Fruit fly (Drosophila melanogaster) whole organism, embryonic: ENCODE measurements around the gene Pstk.

Experiments used
- C15 ChIP-seq: fragments of 200-800 bp; sonication (Bioruptor generic); IDR thresholded peaks from 3 replicates; pipeline ENCODE4 v1.3.6; 2022; ENCODE audit warnings: missing biosample characterization, missing genetic modification characterization
- CG10543 ChIP-seq: fragments of 200-800 bp; sonication (Bioruptor generic); optimal IDR thresholded peaks from 3 replicates; lab custom pipeline; 2017; ENCODE audit warnings: missing biosample characterization, mild to moderate bottlenecking, missing genetic modification characterization, moderate library complexity
- CG10654 ChIP-seq: fragments of 200-800 bp; sonication (Bioruptor generic); optimal IDR thresholded peaks from 2 replicates; lab custom pipeline; 2016; ENCODE audit warnings: missing biosample characterization, missing genetic modification characterization
- CG11504 ChIP-seq: fragments of 200-800 bp; sonication (Bioruptor generic); optimal IDR thresholded peaks from 3 replicates; lab custom pipeline; 2019; ENCODE audit warnings: missing biosample characterization, mild to moderate bottlenecking, missing genetic modification characterization, moderate library complexity
- CG12104 ChIP-seq: fragments of 200-800 bp; sonication (Bioruptor generic); optimal IDR thresholded peaks from 3 replicates; lab custom pipeline; 2016; ENCODE audit warnings: missing biosample characterization, missing genetic modification characterization
- CG12236 ChIP-seq: fragments of 200-800 bp; sonication (Bioruptor generic); optimal IDR thresholded peaks from 2 replicates; lab custom pipeline; 2016; ENCODE audit warnings: missing biosample characterization, missing genetic modification characterization
- CG12391 ChIP-seq: fragments of 200-800 bp; sonication (Bioruptor generic); optimal IDR thresholded peaks from 3 replicates; lab custom pipeline; 2018; ENCODE audit warnings: missing biosample characterization, mild to moderate bottlenecking, missing genetic modification characterization, moderate library complexity
- CG13123 ChIP-seq: fragments of 200-800 bp; sonication (Bioruptor generic); optimal IDR thresholded peaks from 2 replicates; lab custom pipeline; 2016; ENCODE audit warnings: missing biosample characterization, missing genetic modification characterization
- CG13287 ChIP-seq: fragments of 200-800 bp; sonication (Bioruptor generic); IDR thresholded peaks from 2 replicates; pipeline ENCODE4 v1.3.6; 2022; ENCODE audit warnings: missing biosample characterization, missing genetic modification characterization; ENCODE audit not compliant: partially characterized antibody
- CG13894 ChIP-seq: fragments of 200-800 bp; sonication (Bioruptor generic); optimal IDR thresholded peaks from 3 replicates; lab custom pipeline; 2018; ENCODE audit warnings: missing biosample characterization, mild to moderate bottlenecking, missing genetic modification characterization, moderate library complexity
- CG14667 ChIP-seq: fragments of 200-800 bp; sonication (Bioruptor generic); IDR thresholded peaks from 2 replicates; pipeline ENCODE4 v1.3.6; 2022; ENCODE audit warnings: missing biosample characterization, missing genetic modification characterization
- CG15696 ChIP-seq: fragments of 200-800 bp; sonication (Bioruptor generic); optimal IDR thresholded peaks from 2 replicates; lab custom pipeline; 2019; ENCODE audit warnings: missing biosample characterization, mild to moderate bottlenecking, missing genetic modification characterization, moderate library complexity
- CG17186 ChIP-seq: fragments of 200-800 bp; sonication (Bioruptor generic); optimal IDR thresholded peaks from 3 replicates; lab custom pipeline; 2017; ENCODE audit warnings: missing biosample characterization, missing genetic modification reagents, missing genetic modification characterization
- CG17612 ChIP-seq: fragments of 200-800 bp; sonication (Bioruptor generic); IDR thresholded peaks from 2 replicates; pipeline ENCODE4 v1.3.6; 2022; ENCODE audit warnings: missing biosample characterization, missing genetic modification characterization
- CG17829 ChIP-seq: fragments of 200-800 bp; optimal IDR thresholded peaks from 2 replicates; lab custom pipeline; 2019; ENCODE audit warnings: missing biosample characterization, mild to moderate bottlenecking, missing genetic modification characterization, moderate library complexity
- CG17912 ChIP-seq: fragments of 200-800 bp; sonication (Bioruptor generic); optimal IDR thresholded peaks from 2 replicates; lab custom pipeline; 2018; ENCODE audit warnings: missing biosample characterization, mild to moderate bottlenecking, missing genetic modification characterization
- CG1792 ChIP-seq: fragments of 200-800 bp; sonication (Bioruptor generic); optimal IDR thresholded peaks from 2 replicates; lab custom pipeline; 2016; ENCODE audit warnings: missing biosample characterization, missing genetic modification characterization
- CG2116 ChIP-seq: fragments of 200-800 bp; sonication (Bioruptor generic); optimal IDR thresholded peaks from 3 replicates; lab custom pipeline; 2018; ENCODE audit warnings: missing biosample characterization, mild to moderate bottlenecking, missing genetic modification characterization
- CG2199 ChIP-seq: fragments of 200-800 bp; sonication (Bioruptor generic); IDR thresholded peaks from 3 replicates; pipeline ENCODE4 v1.3.6; 2022; ENCODE audit warnings: missing biosample characterization, missing genetic modification characterization
- CG30020 ChIP-seq: fragments of 200-800 bp; optimal IDR thresholded peaks from 2 replicates; lab custom pipeline; 2019; ENCODE audit warnings: missing biosample characterization, mild to moderate bottlenecking, missing genetic modification characterization, moderate library complexity
- CG32532 ChIP-seq: fragments of 200-800 bp; sonication (Bioruptor generic); IDR thresholded peaks from 2 replicates; pipeline ENCODE4 v1.3.6; 2022; ENCODE audit warnings: missing biosample characterization, missing genetic modification characterization
- CG34422 ChIP-seq: fragments of 200-800 bp; sonication (Bioruptor generic); IDR thresholded peaks from 3 replicates; pipeline ENCODE4 v1.3.6; 2022; ENCODE audit warnings: missing biosample characterization, missing genetic modification characterization
- CG4404 ChIP-seq: fragments of 200-800 bp; sonication (Bioruptor generic); IDR thresholded peaks from 2 replicates; pipeline ENCODE4 v1.3.6; 2022; ENCODE audit warnings: missing biosample characterization, missing genetic modification characterization
- CG6654 ChIP-seq: fragments of 200-800 bp; sonication (Bioruptor generic); optimal IDR thresholded peaks from 2 replicates; lab custom pipeline; 2017; ENCODE audit warnings: missing biosample characterization, mild to moderate bottlenecking, missing genetic modification characterization
- CG6813 ChIP-seq: fragments of 200-800 bp; sonication (Bioruptor generic); optimal IDR thresholded peaks from 2 replicates; lab custom pipeline; 2017; ENCODE audit warnings: missing biosample characterization, missing genetic modification characterization, mild to moderate bottlenecking, moderate library complexity, missing genetic modification reagents
- CG8290 ChIP-seq, 3 experiments: fragments of 200-800 bp; sonication (Bioruptor generic); optimal IDR thresholded peaks; 2 replicates each; lab custom pipeline; 2016 to 2019; ENCODE audit warnings: missing biosample characterization in 3 of 3, missing genetic modification characterization in 3 of 3, mild to moderate bottlenecking in 2 of 3, moderate library complexity in 1 of 3
- D19B ChIP-seq: fragments of 200-800 bp; sonication (Bioruptor generic); optimal IDR thresholded peaks from 2 replicates; lab custom pipeline; 2017; ENCODE audit warnings: missing biosample characterization, mild to moderate bottlenecking, missing genetic modification characterization
- Deaf1 ChIP-seq: fragments of 200-800 bp; optimal IDR thresholded peaks from 3 replicates; lab custom pipeline; 2019; ENCODE audit warnings: missing biosample characterization, mild to moderate bottlenecking, missing genetic modification characterization, moderate library complexity
- Dp ChIP-seq: fragments of 200-800 bp; sonication (Bioruptor generic); optimal IDR thresholded peaks from 2 replicates; lab custom pipeline; 2018; ENCODE audit warnings: missing biosample characterization, mild to moderate bottlenecking, missing genetic modification characterization, moderate library complexity
- H2.0 ChIP-seq: fragments of 200-800 bp; sonication (Bioruptor generic); IDR thresholded peaks from 2 replicates; pipeline ENCODE4 v1.3.6; 2022; ENCODE audit warnings: missing biosample characterization, missing genetic modification characterization
- HmgZ ChIP-seq: fragments of 200-800 bp; sonication (Bioruptor generic); optimal IDR thresholded peaks from 2 replicates; lab custom pipeline; 2018; ENCODE audit warnings: missing biosample characterization, mild to moderate bottlenecking, missing genetic modification characterization
- Hr51 ChIP-seq, 2 experiments: fragments of 200-800 bp; sonication (Bioruptor generic); optimal IDR thresholded peaks; 2 replicates in 1 of 2; 3 replicates in 1 of 2; lab custom pipeline; 2016 to 2018; ENCODE audit warnings: missing biosample characterization in 2 of 2, missing genetic modification characterization in 2 of 2, mild to moderate bottlenecking in 1 of 2, moderate library complexity in 1 of 2
- Hr78 ChIP-seq, 2 experiments: fragments of 200-800 bp in 1 of 2; fragments of >200 bp in 1 of 2; sonication (Bioruptor generic) in 1 of 2; optimal IDR thresholded peaks; 2 replicates each; lab custom pipeline; 2017 to 2019; ENCODE audit warnings: missing biosample characterization in 2 of 2, missing genetic modification characterization in 2 of 2, mild to moderate bottlenecking in 1 of 2, moderate library complexity in 1 of 2
- Med ChIP-seq: fragments of 200-800 bp; sonication (Bioruptor generic); peaks from one replicate; lab custom pipeline; 2016; ENCODE audit warnings: missing biosample characterization, missing genetic modification characterization, mild to moderate bottlenecking, inconsistent platforms, moderate library complexity
- NC2β ChIP-seq: fragments of 200-800 bp; sonication (Bioruptor generic); optimal IDR thresholded peaks from 2 replicates; lab custom pipeline; 2016; ENCODE audit warnings: missing biosample characterization, missing genetic modification characterization
- YL-1 ChIP-seq: fragments of 200-800 bp; sonication (Bioruptor generic); optimal IDR thresholded peaks from 3 replicates; lab custom pipeline; 2017; ENCODE audit warnings: missing biosample characterization, mild to moderate bottlenecking, missing genetic modification characterization
- ash1 ChIP-seq: fragments of 200-800 bp; sonication (Bioruptor generic); optimal IDR thresholded peaks from 2 replicates; lab custom pipeline; 2018; ENCODE audit warnings: missing biosample characterization, mild to moderate bottlenecking, missing genetic modification characterization
- br ChIP-seq: fragments of >200 bp; optimal IDR thresholded peaks from 2 replicates; lab custom pipeline; 2017
- caup ChIP-seq: fragments of 200-800 bp; sonication (Bioruptor generic); optimal IDR thresholded peaks from 3 replicates; lab custom pipeline; 2017; ENCODE audit warnings: missing biosample characterization, mild to moderate bottlenecking, missing genetic modification characterization, moderate library complexity; ENCODE audit not compliant: severe bottlenecking
- gcm ChIP-seq: fragments of 200-800 bp; sonication (Bioruptor generic); optimal IDR thresholded peaks from 2 replicates; lab custom pipeline; 2019; ENCODE audit warnings: missing biosample characterization, mild to moderate bottlenecking, missing genetic modification characterization, moderate library complexity
- hkb ChIP-seq, 2 experiments: fragments of 200-800 bp in 1 of 2; fragments of >200 bp in 1 of 2; sonication (Bioruptor generic) in 1 of 2; IDR thresholded peaks in 1 of 2; optimal IDR thresholded peaks in 1 of 2; 2 replicates each; pipeline versions ENCODE4 v1.3.6 to Lab custom; 2017 to 2022; ENCODE audit warnings: missing biosample characterization in 1 of 2, missing genetic modification characterization in 1 of 2
- hth ChIP-seq: fragments of >200 bp; optimal IDR thresholded peaks from 2 replicates; lab custom pipeline; 2017; ENCODE audit warnings: inconsistent platforms
- insv ChIP-seq, 2 experiments: fragments of 200-800 bp; sonication (Bioruptor generic); optimal IDR thresholded peaks; 3 replicates each; lab custom pipeline; 2016 to 2018; ENCODE audit warnings: missing biosample characterization in 2 of 2, missing genetic modification characterization in 2 of 2
- jigr1 ChIP-seq: fragments of 200-800 bp; sonication (Bioruptor generic); IDR thresholded peaks from 3 replicates; pipeline ENCODE4 v1.3.6; 2022; ENCODE audit warnings: missing biosample characterization, missing genetic modification characterization
- jumu ChIP-seq: fragments of 200-800 bp; sonication (Bioruptor generic); optimal IDR thresholded peaks from 3 replicates; lab custom pipeline; 2016; ENCODE audit warnings: missing biosample characterization, missing genetic modification characterization
- nerfin-1 ChIP-seq: fragments of 200-800 bp; sonication (Bioruptor generic); optimal IDR thresholded peaks from 3 replicates; lab custom pipeline; 2019; ENCODE audit warnings: missing biosample characterization, mild to moderate bottlenecking, missing genetic modification characterization, moderate library complexity
- peb ChIP-seq: fragments of 200-800 bp; sonication (Bioruptor generic); IDR thresholded peaks from 2 replicates; pipeline ENCODE4 v1.3.6; 2022; ENCODE audit warnings: missing biosample characterization, missing genetic modification characterization
- pzg ChIP-seq: fragments of 200-800 bp; sonication (Bioruptor generic); optimal IDR thresholded peaks from 3 replicates; lab custom pipeline; 2018; ENCODE audit warnings: missing biosample characterization, mild to moderate bottlenecking, missing genetic modification characterization, moderate library complexity
- z ChIP-seq: fragments of 200-800 bp; sonication (Bioruptor generic); IDR thresholded peaks from 3 replicates; pipeline ENCODE4 v1.3.6; 2022; ENCODE audit warnings: missing biosample characterization, missing genetic modification characterization
- zfh1 ChIP-seq: fragments of 200-800 bp; sonication (Bioruptor generic); IDR thresholded peaks from 3 replicates; pipeline ENCODE4 v1.3.6; 2022; ENCODE audit warnings: missing biosample characterization, missing genetic modification characterization

Pstk gene

dm6 chrX:19603953-19604352 lies 14.4 kb downstream of the Pstk start (continued):
- peak; percentile 43 to 77 for TF ChIP-seq Hr51 (GFP tag; optimal IDR thresholded peaks at IDR 0.05; lab: Kevin White, UChicago)
- TF ChIP-seq z (GFP tag; lab: Robert Waterston, UW) = no peak
- TF ChIP-seq jumu = peak; percentile 55
- peak; percentile 50 for TF ChIP-seq Deaf1 (tag; lab: Kevin White, UChicago)
- TF ChIP-seq CG10654 (GFP tag; lab: Kevin White, UChicago) = peak; percentile 60
- TF ChIP-seq CG30020 = peak; percentile 6
- peak; percentile 87 for TF ChIP-seq CG11504 (tag; lab: Kevin White, UChicago)
- no peak for TF ChIP-seq pzg (GFP tag; lab: Kevin White, UChicago)
- TF ChIP-seq Hr78 (GFP tag; optimal IDR thresholded peaks at IDR 0.05; lab: Kevin White, UChicago) = no peak
- peak; percentile 91 for TF ChIP-seq Med (GFP tag; lab: Kevin White, UChicago)
- TF ChIP-seq CG14667 (GFP tag; lab: Robert Waterston, UW) = peak; percentile 60
- TF ChIP-seq CG15696 (tag; lab: Kevin White, UChicago) = peak; percentile 25
- peak; percentile 71 for TF ChIP-seq H2.0 (GFP tag; lab: Robert Waterston, UW)
- peak; percentile 2 for TF ChIP-seq CG2116
- TF ChIP-seq CG17186 (GFP tag; lab: Kevin White, UChicago) = no peak
- peak; percentile 89 for TF ChIP-seq CG32532 (GFP tag; lab: Robert Waterston, UW)
- TF ChIP-seq CG6813 (GFP tag; lab: Kevin White, UChicago) = peak; percentile 74
- TF ChIP-seq NC2β (GFP tag; lab: Kevin White, UChicago) = no peak
- TF ChIP-seq caup (GFP tag; lab: Kevin White, UChicago) = peak; percentile 85
- TF ChIP-seq CG13287 (GFP tag; lab: Robert Waterston, UW) = no peak
- TF ChIP-seq CG10543 (GFP tag; lab: Kevin White, UChicago) = peak; percentile 66
- TF ChIP-seq CG13894 (tag; lab: Kevin White, UChicago) = peak; percentile 59
- TF ChIP-seq CG17912 (GFP tag; lab: Kevin White, UChicago) = no peak
- TF ChIP-seq br (lab: Kevin White, UChicago) = no peak
- no peak for TF ChIP-seq YL-1 (GFP tag; lab: Kevin White, UChicago)
- peak; percentile 71 for TF ChIP-seq zfh1 (GFP tag; lab: Robert Waterston, UW)
- TF ChIP-seq ash1 (GFP tag; lab: Kevin White, UChicago) = no peak
- TF ChIP-seq CG34422 (GFP tag; lab: Robert Waterston, UW) = peak; percentile 76
- TF ChIP-seq CG12236 (GFP tag; lab: Kevin White, UChicago) = no peak
- peak; percentile 23 for TF ChIP-seq nerfin-1 (tag; lab: Kevin White, UChicago)
- TF ChIP-seq Dp (GFP tag; lab: Kevin White, UChicago) = no peak
- peak; percentile 76 for TF ChIP-seq HmgZ
- no peak for TF ChIP-seq hkb (optimal IDR thresholded peaks at IDR 0.05; lab: Kevin White, UChicago)
- TF ChIP-seq hkb (GFP tag; IDR thresholded peaks at IDR 0.05; lab: Robert Waterston, UW) = peak; percentile 88
- peak; percentile 30 for TF ChIP-seq CG12104
- peak; percentile 25 for TF ChIP-seq CG8290 (GFP tag; optimal IDR thresholded peaks at IDR 0.05; lab: Kevin White, UChicago)
- TF ChIP-seq CG8290 (tag; optimal IDR thresholded peaks at IDR 0.05; lab: Kevin White, UChicago) = peak in 1 of 2 experiments; percentile 84
- no peak for TF ChIP-seq insv (GFP tag; optimal IDR thresholded peaks at IDR 0.05; lab: Kevin White, UChicago)
- TF ChIP-seq CG2199 (GFP tag; lab: Robert Waterston, UW) = no peak
- TF ChIP-seq jigr1 (GFP tag; lab: Robert Waterston, UW) = peak; percentile 59; the same call in 1 of the 3 replicates
- 0 out of 3 replicates have a peak, but pooled peaks have one; percentile 61 for TF ChIP-seq C15
- peak; percentile 43 for TF ChIP-seq D19B (GFP tag; lab: Kevin White, UChicago)
- TF ChIP-seq CG4404 (GFP tag; lab: Robert Waterston, UW) = peak; percentile 54
- TF ChIP-seq CG17829 (tag; lab: Kevin White, UChicago) = peak; percentile 62
- peak; percentile 69 for TF ChIP-seq CG12391 (tag; lab: Kevin White, UChicago)
- TF ChIP-seq CG6654 (GFP tag; lab: Kevin White, UChicago) = peak; percentile 7
- no peak for TF ChIP-seq hth
- TF ChIP-seq CG17612 = no peak
- peak; percentile 40; the same call in 1 of the 2 replicates for TF ChIP-seq peb (GFP tag; lab: Robert Waterston, UW)
- TF ChIP-seq gcm (GFP tag; lab: Kevin White, UChicago) = peak; percentile 43
- TF ChIP-seq CG13123 (GFP tag; lab: Kevin White, UChicago) = peak; percentile 35
- TF ChIP-seq CG1792 = peak; percentile 39
